Fruit fly (Drosophila melanogaster) whole organism: Measurements from ENCODE around the gene mRRF2.

Experiments used
- CG8478 ChIP-seq: fragments of >200 bp; optimal IDR thresholded peaks from 2 replicates; lab custom pipeline; 2018; ENCODE audit warnings: inconsistent platforms
- Dll ChIP-seq: fragments of >200 bp; optimal IDR thresholded peaks from 2 replicates; lab custom pipeline; 2017
- EcR ChIP-seq, 2 experiments: fragments of >200 bp; optimal IDR thresholded peaks; 2 replicates each; lab custom pipeline; 2017; ENCODE audit warnings: missing biosample characterization in 2 of 2, missing genetic modification characterization in 2 of 2, missing genetic modification reagents in 2 of 2
- psq ChIP-seq: fragments of >200 bp; optimal IDR thresholded peaks from 2 replicates; lab custom pipeline; 2017
- usp ChIP-seq: fragments of >200 bp; optimal IDR thresholded peaks from 2 replicates; lab custom pipeline; 2017; ENCODE audit warnings: missing biosample characterization, missing genetic modification characterization, mixed read lengths

dm6 chr3R:22564707-22565106, 48.8 kb upstream of the mRRF2 start:
- TF ChIP-seq Dll (lab: Kevin White, UChicago) = no peak
- no peak for TF ChIP-seq EcR (GFP tag; optimal IDR thresholded peaks at IDR 0.05; lab: Kevin White, UChicago)
- no peak for TF ChIP-seq psq (lab: Kevin White, UChicago)
- TF ChIP-seq CG8478 (lab: Kevin White, UChicago) = no peak
- no peak for TF ChIP-seq usp (GFP tag; lab: Kevin White, UChicago)
